Fruit fly (Drosophila melanogaster): ENCODE results near the gene Lectin-galC1.

The Lectin-galC1 gene

dm6 chr2L:19414233-19414749 lies 3.0 kb upstream of the Lectin-galC1 start:
- peak; percentile 36 for TF ChIP-seq dsx (GFP tag; optimal IDR thresholded peaks at IDR 0.05; ENCODE audit: poor library complexity, severe bottlenecking)
- TF ChIP-seq CG34406 (GFP tag; optimal IDR thresholded peaks at IDR 0.05) = no peak
- TF ChIP-seq Blimp-1 (GFP tag; optimal IDR thresholded peaks at IDR 0.05) = peak; percentile 32
- peak in 1 of 2 experiments; percentile 11 for TF ChIP-seq ss (GFP tag; optimal IDR thresholded peaks at IDR 0.05)
- TF ChIP-seq Eip75B (GFP tag; optimal IDR thresholded peaks at IDR 0.05) = no peak
- TF ChIP-seq Eip78C (GFP tag) = no peak
- peak; percentile 33 for TF ChIP-seq svp (GFP tag)

dm6 chr2L:19415133-19415532 lies 2.1 kb upstream of the Lectin-galC1 start:
- TF ChIP-seq Eip93F (GFP tag; optimal IDR thresholded peaks at IDR 0.05) (no peak), Eip75B (GFP tag; optimal IDR thresholded peaks at IDR 0.05) (no peak), esn (GFP tag; optimal IDR thresholded peaks at IDR 0.05) (no peak), salr (GFP tag; optimal IDR thresholded peaks at IDR 0.05) (no peak), CG34406 (GFP tag; optimal IDR thresholded peaks at IDR 0.05) (no peak), Hr4 (GFP tag; optimal IDR thresholded peaks at IDR 0.05) (no peak)

- TF ChIP-seq CG15336 (GFP tag; IDR thresholded peaks at IDR 0.05) (0 out of 2 replicates have a peak, but pooled peaks have one; percentile 31), CG32006 (GFP tag; optimal IDR thresholded peaks at IDR 0.05) (no peak), Eip78C (GFP tag) (peak; percentile 17)
Observed at dm6 chr2L:19415859-19416258, 1.4 kb upstream of the Lectin-galC1 start.

DNA sequence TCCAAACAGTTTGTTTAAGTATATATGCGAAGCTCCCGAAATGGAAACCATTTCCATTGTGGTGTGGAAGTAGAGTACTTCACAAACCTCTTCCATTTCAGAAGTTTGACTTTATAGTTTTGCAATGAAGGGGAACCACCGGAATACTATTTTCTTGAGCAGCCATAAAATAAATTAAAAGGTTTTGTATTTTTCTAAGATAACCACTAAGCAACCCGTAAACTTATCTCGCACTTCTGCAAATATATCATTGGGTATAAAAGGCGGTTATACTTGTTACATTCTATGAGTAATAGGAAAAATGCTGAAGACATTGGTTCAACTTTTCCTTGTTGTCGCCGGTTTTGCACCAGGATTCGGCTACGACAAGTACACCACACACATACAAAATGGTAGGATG lies 770 bp downstream of the Lectin-galC1 start, which contains the start of gene lectin-37Da:
Gene lectin-37Da (plus strand): TSS at position 301 of the 400 bp plus-strand sequence.
- TF ChIP-seq spab (GFP tag; optimal IDR thresholded peaks at IDR 0.05) (no peak), Smox (GFP tag; optimal IDR thresholded peaks at IDR 0.05) (no peak), CG1621 (tag; optimal IDR thresholded peaks at IDR 0.05) (no peak), Met (GFP tag; optimal IDR thresholded peaks at IDR 0.05) (no peak), CG6808 (GFP tag; optimal IDR thresholded peaks at IDR 0.05) (no peak), CG6163 (GFP tag; IDR thresholded peaks at IDR 0.05) (no peak), CG8632 (GFP tag; optimal IDR thresholded peaks at IDR 0.05) (no peak), Blimp-1 (GFP tag; optimal IDR thresholded peaks at IDR 0.05) (no peak), CG15336 (GFP tag; IDR thresholded peaks at IDR 0.05) (no peak), OdsH (GFP tag; optimal IDR thresholded peaks at IDR 0.05) (no peak), CG16779 (tag; optimal IDR thresholded peaks at IDR 0.05) (no peak), Hr38 (GFP tag; optimal IDR thresholded peaks at IDR 0.05) (no peak), topi (GFP tag; optimal IDR thresholded peaks at IDR 0.05) (no peak)

- no peak for TF ChIP-seq CG6854 (GFP tag; optimal IDR thresholded peaks at IDR 0.05)
- TF ChIP-seq CG4318 (GFP tag; optimal IDR thresholded peaks at IDR 0.05) = no peak
- TF ChIP-seq Eip93F (GFP tag; optimal IDR thresholded peaks at IDR 0.05) = no peak
- no peak for TF ChIP-seq lz (GFP tag; optimal IDR thresholded peaks at IDR 0.05)
- TF ChIP-seq Hr39 (GFP tag; optimal IDR thresholded peaks at IDR 0.05) = no peak
- TF ChIP-seq CG9139 (GFP tag; optimal IDR thresholded peaks at IDR 0.05) = no peak
- no peak for TF ChIP-seq acj6 (GFP tag; optimal IDR thresholded peaks at IDR 0.05)
- no peak for TF ChIP-seq Gug (GFP tag; IDR thresholded peaks at IDR 0.05)
- TF ChIP-seq Eip78C (GFP tag) = no peak
- TF ChIP-seq CG1621 (tag; optimal IDR thresholded peaks at IDR 0.05) = no peak
- TF ChIP-seq Met (GFP tag; optimal IDR thresholded peaks at IDR 0.05) = no peak
- no peak for TF ChIP-seq Hr38 (GFP tag; optimal IDR thresholded peaks at IDR 0.05)
- TF ChIP-seq Sox15 (GFP tag; optimal IDR thresholded peaks at IDR 0.05) = no peak
Observed at dm6 chr2L:19418872-19419271, 1.6 kb downstream of the Lectin-galC1 start, which contains the start of gene lectin-37Db. TSS of gene lectin-37Db (plus strand) at chr2L:19419075.

Data from whole organism, prepupa.